Worm (Caenorhabditis elegans) whole organism, midembryonic: ENCODE results near the gene E02C12.11.
"Not testable (repeated sequence)": the region's sequence is repeated elsewhere in the genome, so short reads cannot be mapped to it uniquely, and the experiment has no call there.

ENCODE experiments used
- T22C8.4 ChIP-seq: fragments of 200-800 bp; sonication (Bioruptor generic); IDR thresholded peaks from 2 replicates; pipeline ENCODE4 v1.3.6; 2022; ENCODE audit warnings: missing genetic modification characterization, missing compliant biosample characterization
- flt-1 ChIP-seq: fragments of 200-800 bp; sonication (Bioruptor generic); IDR thresholded peaks from 2 replicates; pipeline ENCODE4 v1.3.6; 2022; ENCODE audit warnings: missing genetic modification characterization, missing compliant biosample characterization
- klf-2 ChIP-seq: fragments of 200-800 bp; sonication (Bioruptor generic); conservative IDR thresholded peaks from 2 replicates; pipeline ENCODE4 v1.3.6; 2022; ENCODE audit warnings: missing genetic modification reagents, missing genetic modification characterization, missing compliant biosample characterization
- med-1 ChIP-seq: sonication (generic microtip); optimal IDR thresholded peaks from 2 replicates; lab custom pipeline; 2017; ENCODE audit warnings: missing genetic modification characterization, mild to moderate bottlenecking, missing compliant biosample characterization, antibody characterized with exemption, missing genetic modification reagents; ENCODE audit not compliant: insufficient read depth
- ref-1 ChIP-seq: fragments of 200-800 bp; sonication (Bioruptor generic); conservative IDR thresholded peaks from 2 replicates; pipeline ENCODE4 v1.3.6; 2022; ENCODE audit warnings: missing genetic modification reagents, missing genetic modification characterization, missing compliant biosample characterization
- ztf-29 ChIP-seq: fragments of 200-800 bp; sonication (Bioruptor generic); IDR thresholded peaks from 2 replicates; pipeline ENCODE4 v1.3.6; 2022; ENCODE audit warnings: missing genetic modification reagents, missing genetic modification characterization, missing compliant biosample characterization

ce11 chrV:9379808-9380207, at the start of gene E02C12.11:
- TF ChIP-seq ref-1 (GFP tag; lab: Robert Waterston, UW); ztf-29 (GFP tag; lab: Robert Waterston, UW); klf-2 (GFP tag; lab: Robert Waterston, UW); med-1 (GFP tag; lab: Kevin White, UChicago); T22C8.4 (GFP tag; lab: Robert Waterston, UW); flt-1: not testable (repeated sequence)
